Fruit fly (Drosophila melanogaster): ENCODE results near the gene Ugt37A1.

Ugt37A1 gene

DNA sequence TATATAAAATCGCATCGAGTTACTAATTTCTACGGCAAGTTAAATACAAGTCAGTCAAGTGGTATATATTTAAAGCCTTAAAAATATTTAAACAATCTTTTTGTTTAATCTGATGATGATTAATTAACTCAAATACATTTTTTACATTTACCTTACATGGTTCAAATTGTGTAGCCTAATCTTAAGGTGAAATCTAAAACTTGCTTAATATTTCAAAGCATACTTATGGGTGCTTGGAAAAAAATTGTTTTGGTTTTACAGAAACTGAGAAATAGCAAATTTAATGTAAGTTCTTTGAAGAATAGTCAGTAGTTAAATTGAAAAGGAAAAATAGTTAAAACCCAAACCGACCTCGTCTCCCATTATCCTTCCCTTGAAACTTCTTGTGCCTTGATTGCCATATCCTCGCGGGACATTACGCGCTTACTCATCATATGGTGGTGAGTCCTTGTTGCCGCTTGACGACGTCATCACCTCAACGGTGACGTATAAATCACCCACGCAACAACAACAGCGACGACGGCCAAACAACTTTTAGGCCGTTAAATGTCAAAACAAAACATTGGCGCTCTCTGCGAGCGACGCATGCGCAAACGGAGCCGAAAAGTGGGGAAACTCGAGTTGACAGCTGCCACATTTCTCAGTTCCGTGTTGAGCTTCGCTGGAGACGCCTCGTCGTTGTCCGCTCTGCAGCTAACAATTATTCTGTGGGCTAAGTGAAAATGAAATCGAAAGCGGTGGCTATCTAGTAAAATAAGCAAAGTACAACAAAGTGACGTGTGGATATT, 32.5 kb downstream of the Ugt37A1 start:
- no peak for TF ChIP-seq fkh (GFP tag; optimal IDR thresholded peaks at IDR 0.05)
- no peak for TF ChIP-seq CG3919 (GFP tag; optimal IDR thresholded peaks at IDR 0.05)
- no peak for TF ChIP-seq pdm3 (GFP tag; optimal IDR thresholded peaks at IDR 0.05)
- TF ChIP-seq CG32006 (GFP tag; optimal IDR thresholded peaks at IDR 0.05), result no peak

DNA sequence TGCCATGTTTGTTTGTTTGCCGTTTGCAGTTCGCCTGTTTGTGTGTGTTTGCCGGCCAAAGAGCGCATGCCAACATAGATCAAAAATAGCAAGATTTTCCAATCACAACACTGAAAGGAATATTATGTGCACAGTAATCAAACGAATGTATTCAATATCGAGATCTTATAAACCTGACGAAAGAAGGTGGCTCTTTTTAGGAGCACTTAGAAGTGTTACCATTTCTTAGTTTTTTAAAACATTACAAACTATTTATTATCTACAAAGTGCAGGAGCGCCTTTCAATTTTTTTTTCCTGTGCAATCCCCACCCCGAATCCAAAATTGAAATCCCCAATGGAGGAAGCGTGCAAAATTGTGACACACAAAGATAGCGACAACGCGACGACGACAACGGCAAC, 33.3 kb downstream of the Ugt37A1 start:
- peak; percentile 59 for TF ChIP-seq CG10631 (GFP tag; optimal IDR thresholded peaks at IDR 0.05)
- TF ChIP-seq topi (GFP tag; optimal IDR thresholded peaks at IDR 0.05), result no peak
- TF ChIP-seq Sox14 (GFP tag; optimal IDR thresholded peaks at IDR 0.05), result peak; percentile 63
- TF ChIP-seq CG11902 (GFP tag; optimal IDR thresholded peaks at IDR 0.05), result no peak
- no peak for TF ChIP-seq CG34406 (GFP tag; optimal IDR thresholded peaks at IDR 0.05)
- TF ChIP-seq Lpt (GFP tag; optimal IDR thresholded peaks at IDR 0.05), result peak; percentile 80
- TF ChIP-seq lz (GFP tag; optimal IDR thresholded peaks at IDR 0.05), result no peak
- TF ChIP-seq OdsH (GFP tag; optimal IDR thresholded peaks at IDR 0.05), result peak; percentile 61
- TF ChIP-seq pdm3 (GFP tag; optimal IDR thresholded peaks at IDR 0.05), result peak; percentile 59
- TF ChIP-seq CG16779 (tag; optimal IDR thresholded peaks at IDR 0.05), result peak; percentile 20
- TF ChIP-seq eg (GFP tag; IDR thresholded peaks at IDR 0.05), result peak; percentile 90
- TF ChIP-seq CG32006 (GFP tag; optimal IDR thresholded peaks at IDR 0.05), result peak; percentile 90
- peak; percentile 94 for TF ChIP-seq CG15336 (GFP tag; IDR thresholded peaks at IDR 0.05)
- TF ChIP-seq CG8119 (GFP tag; IDR thresholded peaks at IDR 0.05), result peak; percentile 90
- no peak for TF ChIP-seq vri (GFP tag; optimal IDR thresholded peaks at IDR 0.05)
- TF ChIP-seq CG11762 (GFP tag; optimal IDR thresholded peaks at IDR 0.05; ENCODE audit: insufficient read depth), result peak; percentile 36
- peak; percentile 85 for TF ChIP-seq Hr4 (GFP tag; optimal IDR thresholded peaks at IDR 0.05)
- TF ChIP-seq Eip75B (GFP tag; optimal IDR thresholded peaks at IDR 0.05), result no peak
- TF ChIP-seq CG11294 (GFP tag; IDR thresholded peaks at IDR 0.05), result peak; percentile 66
- TF ChIP-seq net (GFP tag; optimal IDR thresholded peaks at IDR 0.05), result peak; percentile 65
- TF ChIP-seq achi (GFP tag; optimal IDR thresholded peaks at IDR 0.05), result peak; percentile 68
- TF ChIP-seq CG6808 (GFP tag; optimal IDR thresholded peaks at IDR 0.05), result no peak
- peak; percentile 79 for TF ChIP-seq Eip78C (GFP tag)
- TF ChIP-seq dsx (GFP tag; optimal IDR thresholded peaks at IDR 0.05; ENCODE audit: poor library complexity, severe bottlenecking), result no peak
- TF ChIP-seq CG6792 (GFP tag; optimal IDR thresholded peaks at IDR 0.05), result no peak
- peak; percentile 87 for TF ChIP-seq Gug (GFP tag; IDR thresholded peaks at IDR 0.05)
- TF ChIP-seq CG6276 (GFP tag; optimal IDR thresholded peaks at IDR 0.05), result peak; percentile 88
- peak; percentile 28 for TF ChIP-seq acj6 (GFP tag; optimal IDR thresholded peaks at IDR 0.05)
- TF ChIP-seq CG3919 (GFP tag; optimal IDR thresholded peaks at IDR 0.05), result peak; percentile 58
- peak; percentile 80 for TF ChIP-seq dac (GFP tag; optimal IDR thresholded peaks at IDR 0.05)
- TF ChIP-seq fd59A (GFP tag; optimal IDR thresholded peaks at IDR 0.05), result no peak
- TF ChIP-seq CG4318 (GFP tag; optimal IDR thresholded peaks at IDR 0.05), result peak; percentile 58
- TF ChIP-seq salr (GFP tag; optimal IDR thresholded peaks at IDR 0.05), result peak in 1 of 2 experiments; percentile 79
- peak; percentile 80 for TF ChIP-seq CG6163 (GFP tag; IDR thresholded peaks at IDR 0.05)

DNA sequence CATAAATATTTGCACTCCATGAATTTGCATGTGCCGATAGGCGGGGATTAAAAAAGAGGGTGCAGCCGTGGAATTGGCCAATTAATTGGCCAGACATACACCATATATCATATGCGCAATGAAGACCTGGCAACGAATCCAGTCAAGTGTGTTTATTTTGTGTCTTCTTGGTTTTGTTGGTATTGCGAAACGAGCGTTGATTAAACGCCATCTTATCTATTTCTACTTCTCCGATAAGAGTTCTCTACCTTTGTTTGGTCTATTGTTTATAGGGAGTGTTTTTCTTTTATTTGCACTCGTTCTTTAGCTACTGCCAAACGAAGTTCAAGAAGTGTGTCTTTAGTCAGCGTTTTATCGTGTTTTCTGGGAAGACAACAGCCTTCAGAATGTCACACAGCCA, 36.1 kb downstream of the Ugt37A1 start:
- TF ChIP-seq fkh (GFP tag; optimal IDR thresholded peaks at IDR 0.05) (peak; percentile 55), Hr4 (GFP tag; optimal IDR thresholded peaks at IDR 0.05) (no peak), Eip93F (GFP tag; optimal IDR thresholded peaks at IDR 0.05) (peak; percentile 6), vri (GFP tag; optimal IDR thresholded peaks at IDR 0.05) (peak; percentile 83)

DNA sequence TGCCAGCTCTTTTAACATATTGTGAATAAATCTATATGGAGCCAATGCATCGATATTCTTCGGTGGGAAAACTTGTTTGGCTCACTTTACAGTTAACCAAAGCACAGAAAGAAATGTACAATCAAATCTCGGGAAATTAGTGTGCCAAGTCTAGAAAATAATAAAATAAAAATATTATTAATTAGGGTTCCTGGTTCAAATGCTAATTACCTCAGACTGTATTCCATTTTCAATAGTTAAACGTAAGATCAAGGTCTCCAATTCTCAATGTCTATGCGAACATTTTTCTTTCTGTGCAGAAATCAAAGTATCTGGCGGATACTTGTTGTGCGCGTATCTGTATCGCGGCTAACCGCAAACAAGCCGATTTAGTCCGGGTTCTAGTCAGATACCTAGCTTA, 39.0 kb downstream of the Ugt37A1 start:
- TF ChIP-seq CG11902 (GFP tag; optimal IDR thresholded peaks at IDR 0.05) (no peak), CG10631 (GFP tag; optimal IDR thresholded peaks at IDR 0.05) (peak; percentile 73), Sox102F (GFP tag; optimal IDR thresholded peaks at IDR 0.05) (no peak), fd59A (GFP tag; optimal IDR thresholded peaks at IDR 0.05) (no peak), Met (GFP tag; optimal IDR thresholded peaks at IDR 0.05) (no peak), achi (GFP tag; optimal IDR thresholded peaks at IDR 0.05) (peak; percentile 71), Hr38 (GFP tag; optimal IDR thresholded peaks at IDR 0.05) (no peak), lz (GFP tag; optimal IDR thresholded peaks at IDR 0.05) (no peak), Gug (GFP tag; IDR thresholded peaks at IDR 0.05) (peak; percentile 68), salr (GFP tag; optimal IDR thresholded peaks at IDR 0.05) (peak in 1 of 2 experiments; percentile 69), CG31627 (GFP tag; optimal IDR thresholded peaks at IDR 0.05) (no peak), CG8632 (GFP tag; optimal IDR thresholded peaks at IDR 0.05) (peak; percentile 48), Eip78C (GFP tag) (peak; percentile 84), CG10669 (GFP tag; optimal IDR thresholded peaks at IDR 0.05) (peak; percentile 40), spab (GFP tag; optimal IDR thresholded peaks at IDR 0.05) (peak; percentile 20), CG6163 (GFP tag; IDR thresholded peaks at IDR 0.05) (peak; percentile 76), topi (GFP tag; optimal IDR thresholded peaks at IDR 0.05) (no peak), Eip75B (GFP tag; optimal IDR thresholded peaks at IDR 0.05) (no peak), fkh (GFP tag; optimal IDR thresholded peaks at IDR 0.05) (no peak), Sox14 (GFP tag; optimal IDR thresholded peaks at IDR 0.05) (peak; percentile 29), CG11294 (GFP tag; IDR thresholded peaks at IDR 0.05) (peak; percentile 63), CG7368 (GFP tag; optimal IDR thresholded peaks at IDR 0.05) (no peak)
